Worm (Caenorhabditis elegans) whole organism, late embryonic: ENCODE results near the gene clec-125.

Experiments
- C38D4.7 ChIP-seq: fragments of 200-800 bp; sonication (Bioruptor generic); optimal IDR thresholded peaks from 2 replicates; lab custom pipeline; 2018; ENCODE audit warnings: mild to moderate bottlenecking, missing genetic modification characterization, moderate library complexity, missing compliant biosample characterization
- F13H6.1 ChIP-seq: sonication (generic microtip); optimal IDR thresholded peaks from 2 replicates; lab custom pipeline; 2016; ENCODE audit warnings: missing genetic modification characterization, missing compliant biosample characterization
- K02D7.2 ChIP-seq: sonication (generic microtip); optimal IDR thresholded peaks from 2 replicates; lab custom pipeline; 2017; ENCODE audit warnings: mild to moderate bottlenecking, missing genetic modification characterization, missing compliant biosample characterization
- K09A11.1 ChIP-seq: sonication (generic microtip); optimal IDR thresholded peaks from 2 replicates; lab custom pipeline; 2017; ENCODE audit warnings: antibody characterized with exemption, mild to moderate bottlenecking, missing genetic modification characterization, missing compliant biosample characterization; ENCODE audit not compliant: insufficient read depth
- T23F11.4 ChIP-seq: fragments of 200-800 bp; sonication (Bioruptor generic); optimal IDR thresholded peaks from 2 replicates; lab custom pipeline; 2018; ENCODE audit warnings: mild to moderate bottlenecking, missing genetic modification characterization, missing compliant biosample characterization
- Y22D7AL.16 ChIP-seq: sonication (generic microtip); optimal IDR thresholded peaks from 2 replicates; lab custom pipeline; 2016; ENCODE audit warnings: missing genetic modification characterization, missing compliant biosample characterization
- ama-1 ChIP-seq: fragments of 150-350 bp; optimal IDR thresholded peaks from 2 replicates; lab custom pipeline; 2014
- ceh-14 ChIP-seq: sonication (generic microtip); optimal IDR thresholded peaks from 2 replicates; lab custom pipeline; 2016; ENCODE audit warnings: missing genotype, missing genetic modification characterization, missing compliant biosample characterization
- ceh-18 ChIP-seq: sonication (generic microtip); optimal IDR thresholded peaks from 2 replicates; lab custom pipeline; 2016; ENCODE audit warnings: missing genetic modification characterization, missing compliant biosample characterization
- ceh-24 ChIP-seq: sonication (generic microtip); optimal IDR thresholded peaks from 2 replicates; lab custom pipeline; 2016; ENCODE audit warnings: mild to moderate bottlenecking, missing genetic modification characterization, missing compliant biosample characterization
- ceh-30 ChIP-seq: fragments of 150-350 bp; optimal IDR thresholded peaks from 2 replicates; lab custom pipeline; 2014; ENCODE audit warnings: missing biosample characterization, missing genetic modification characterization
- ceh-31 ChIP-seq: sonication (generic microtip); optimal IDR thresholded peaks from 2 replicates; lab custom pipeline; 2016; ENCODE audit warnings: missing genetic modification characterization, missing compliant biosample characterization
- ceh-45 ChIP-seq: fragments of 200-800 bp; sonication (Bioruptor generic); IDR thresholded peaks from 2 replicates; pipeline ENCODE4 v1.3.6; 2022; ENCODE audit warnings: missing genetic modification reagents, missing genetic modification characterization, missing compliant biosample characterization
- ceh-6 ChIP-seq: fragments of 200-800 bp; sonication (Bioruptor generic); optimal IDR thresholded peaks from 2 replicates; lab custom pipeline; 2018; ENCODE audit warnings: mild to moderate bottlenecking, missing genetic modification characterization, missing compliant biosample characterization
- ceh-9 ChIP-seq: sonication (generic microtip); optimal IDR thresholded peaks from 2 replicates; lab custom pipeline; 2016; ENCODE audit warnings: mild to moderate bottlenecking, missing genetic modification characterization, inconsistent platforms, missing compliant biosample characterization
- che-1 ChIP-seq: sonication (generic microtip); optimal IDR thresholded peaks from 2 replicates; lab custom pipeline; 2016; ENCODE audit warnings: mild to moderate bottlenecking, missing genetic modification characterization, missing compliant biosample characterization
- dmd-4 ChIP-seq: sonication (generic microtip); optimal IDR thresholded peaks from 2 replicates; lab custom pipeline; 2016; ENCODE audit warnings: borderline replicate concordance, missing genetic modification characterization, missing compliant biosample characterization
- dve-1 ChIP-seq: sonication (generic microtip); optimal IDR thresholded peaks from 2 replicates; lab custom pipeline; 2017; ENCODE audit warnings: antibody characterized with exemption, mild to moderate bottlenecking, missing genetic modification characterization, missing compliant biosample characterization
- fax-1 ChIP-seq: sonication (generic microtip); optimal IDR thresholded peaks from 2 replicates; lab custom pipeline; 2016; ENCODE audit warnings: missing genotype, missing genetic modification characterization, missing compliant biosample characterization
- fkh-10 ChIP-seq: fragments of 150-350 bp; optimal IDR thresholded peaks from 2 replicates; lab custom pipeline; 2014; ENCODE audit warnings: missing biosample characterization, missing genetic modification reagents, missing genetic modification characterization
- fkh-6 ChIP-seq: sonication (generic microtip); optimal IDR thresholded peaks from 2 replicates; lab custom pipeline; 2016; ENCODE audit warnings: missing genetic modification characterization, missing compliant biosample characterization
- gmeb-2 ChIP-seq: sonication (generic microtip); optimal IDR thresholded peaks from 2 replicates; lab custom pipeline; 2016; ENCODE audit warnings: missing genetic modification characterization, inconsistent platforms, missing compliant biosample characterization
- hlh-15 ChIP-seq: sonication (generic microtip); optimal IDR thresholded peaks from 2 replicates; lab custom pipeline; 2016; ENCODE audit warnings: missing genetic modification characterization, missing compliant biosample characterization
- hlh-6 ChIP-seq: sonication (generic microtip); optimal IDR thresholded peaks from 2 replicates; lab custom pipeline; 2016; ENCODE audit warnings: missing genotype, missing genetic modification characterization, missing compliant biosample characterization
- lim-6 ChIP-seq: sonication (generic microtip); optimal IDR thresholded peaks from 2 replicates; lab custom pipeline; 2016; ENCODE audit warnings: missing genetic modification characterization, missing compliant biosample characterization
- lin-11 ChIP-seq: fragments of 200-800 bp; sonication (Bioruptor generic); optimal IDR thresholded peaks from 2 replicates; lab custom pipeline; 2018; ENCODE audit warnings: mild to moderate bottlenecking, missing genetic modification characterization, missing compliant biosample characterization
- madf-2 ChIP-seq: sonication (generic microtip); optimal IDR thresholded peaks from 2 replicates; lab custom pipeline; 2017; ENCODE audit warnings: missing genetic modification characterization, missing compliant biosample characterization
- mec-3 ChIP-seq: sonication (generic microtip); optimal IDR thresholded peaks from 2 replicates; lab custom pipeline; 2016; ENCODE audit warnings: borderline replicate concordance, missing genetic modification characterization, missing compliant biosample characterization
- nfya-1 ChIP-seq: sonication (generic microtip); optimal IDR thresholded peaks from 2 replicates; lab custom pipeline; 2017; ENCODE audit warnings: missing genetic modification characterization, mild to moderate bottlenecking, missing compliant biosample characterization, antibody characterized with exemption, moderate library complexity
- nhr-232 ChIP-seq: sonication (generic microtip); optimal IDR thresholded peaks from 2 replicates; lab custom pipeline; 2016; ENCODE audit warnings: missing genetic modification characterization, missing compliant biosample characterization
- npax-4 ChIP-seq: sonication (generic microtip); optimal IDR thresholded peaks from 2 replicates; lab custom pipeline; 2016; ENCODE audit warnings: missing genetic modification characterization, missing compliant biosample characterization
- odd-2 ChIP-seq: sonication (generic microtip); optimal IDR thresholded peaks from 2 replicates; lab custom pipeline; 2017; ENCODE audit warnings: antibody characterized with exemption, mild to moderate bottlenecking, missing genetic modification characterization, missing compliant biosample characterization
- pat-9 ChIP-seq: fragments of 200-800 bp; sonication (Bioruptor generic); optimal IDR thresholded peaks from 2 replicates; lab custom pipeline; 2018; ENCODE audit warnings: mild to moderate bottlenecking, missing genetic modification characterization, moderate library complexity, missing compliant biosample characterization
- pha-2 ChIP-seq: sonication (generic microtip); optimal IDR thresholded peaks from 2 replicates; lab custom pipeline; 2017; ENCODE audit warnings: mild to moderate bottlenecking, missing genetic modification characterization, missing compliant biosample characterization
- pqm-1 ChIP-seq: sonication (generic microtip); optimal IDR thresholded peaks from 2 replicates; lab custom pipeline; 2016; ENCODE audit warnings: missing genetic modification characterization, missing compliant biosample characterization
- pros-1 ChIP-seq: fragments of 150-350 bp; optimal IDR thresholded peaks from 2 replicates; lab custom pipeline; 2014; ENCODE audit warnings: missing biosample characterization, missing genetic modification reagents, missing genetic modification characterization
- ref-2 ChIP-seq: sonication (generic microtip); optimal IDR thresholded peaks from 2 replicates; lab custom pipeline; 2016; ENCODE audit warnings: missing genetic modification characterization, missing compliant biosample characterization
- sdc-2 ChIP-seq: sonication (generic microtip); optimal IDR thresholded peaks from 2 replicates; lab custom pipeline; 2016; ENCODE audit warnings: missing genotype, missing genetic modification characterization, missing compliant biosample characterization
- sox-4 ChIP-seq: sonication (generic microtip); optimal IDR thresholded peaks from 2 replicates; lab custom pipeline; 2017; ENCODE audit warnings: mild to moderate bottlenecking, missing genetic modification characterization, inconsistent platforms, missing compliant biosample characterization
- tbx-2 ChIP-seq: sonication (generic microtip); optimal IDR thresholded peaks from 2 replicates; lab custom pipeline; 2016; ENCODE audit warnings: missing genetic modification characterization, missing compliant biosample characterization
- tbx-7 ChIP-seq: sonication (generic microtip); optimal IDR thresholded peaks from 2 replicates; lab custom pipeline; 2016; ENCODE audit warnings: missing genotype, missing genetic modification characterization, missing compliant biosample characterization
- ttx-3 ChIP-seq: sonication (generic microtip); optimal IDR thresholded peaks from 2 replicates; lab custom pipeline; 2016; ENCODE audit warnings: missing genetic modification reagents, missing genetic modification characterization, missing compliant biosample characterization
- unc-3 ChIP-seq, 2 experiments: fragments of 200-800 bp in 1 of 2; sonication (Bioruptor generic) in 1 of 2; sonication (generic microtip) in 1 of 2; conservative IDR thresholded peaks in 1 of 2; optimal IDR thresholded peaks in 1 of 2; 2 replicates each; pipeline versions ENCODE4 v1.3.6 to Lab custom; 2016 to 2022; ENCODE audit warnings: missing compliant biosample characterization in 2 of 2, missing genetic modification characterization in 2 of 2, missing genetic modification reagents in 1 of 2
- unc-42 ChIP-seq: sonication (generic microtip); optimal IDR thresholded peaks from 2 replicates; lab custom pipeline; 2016; ENCODE audit warnings: missing genotype, missing genetic modification characterization, missing compliant biosample characterization
- unc-55 ChIP-seq: sonication (generic microtip); optimal IDR thresholded peaks from 2 replicates; lab custom pipeline; 2017; ENCODE audit warnings: missing biosample characterization, missing genetic modification reagents, missing genetic modification characterization
- unc-86 ChIP-seq: sonication (generic microtip); optimal IDR thresholded peaks from 2 replicates; lab custom pipeline; 2016; ENCODE audit warnings: missing genetic modification characterization, missing compliant biosample characterization
- zip-5 ChIP-seq: sonication (generic microtip); optimal IDR thresholded peaks from 2 replicates; lab custom pipeline; 2016; ENCODE audit warnings: missing genetic modification characterization, missing compliant biosample characterization
- ztf-16 ChIP-seq: sonication (generic microtip); optimal IDR thresholded peaks from 2 replicates; lab custom pipeline; 2017; ENCODE audit warnings: missing genetic modification characterization, missing compliant biosample characterization

Gene clec-125

DNA sequence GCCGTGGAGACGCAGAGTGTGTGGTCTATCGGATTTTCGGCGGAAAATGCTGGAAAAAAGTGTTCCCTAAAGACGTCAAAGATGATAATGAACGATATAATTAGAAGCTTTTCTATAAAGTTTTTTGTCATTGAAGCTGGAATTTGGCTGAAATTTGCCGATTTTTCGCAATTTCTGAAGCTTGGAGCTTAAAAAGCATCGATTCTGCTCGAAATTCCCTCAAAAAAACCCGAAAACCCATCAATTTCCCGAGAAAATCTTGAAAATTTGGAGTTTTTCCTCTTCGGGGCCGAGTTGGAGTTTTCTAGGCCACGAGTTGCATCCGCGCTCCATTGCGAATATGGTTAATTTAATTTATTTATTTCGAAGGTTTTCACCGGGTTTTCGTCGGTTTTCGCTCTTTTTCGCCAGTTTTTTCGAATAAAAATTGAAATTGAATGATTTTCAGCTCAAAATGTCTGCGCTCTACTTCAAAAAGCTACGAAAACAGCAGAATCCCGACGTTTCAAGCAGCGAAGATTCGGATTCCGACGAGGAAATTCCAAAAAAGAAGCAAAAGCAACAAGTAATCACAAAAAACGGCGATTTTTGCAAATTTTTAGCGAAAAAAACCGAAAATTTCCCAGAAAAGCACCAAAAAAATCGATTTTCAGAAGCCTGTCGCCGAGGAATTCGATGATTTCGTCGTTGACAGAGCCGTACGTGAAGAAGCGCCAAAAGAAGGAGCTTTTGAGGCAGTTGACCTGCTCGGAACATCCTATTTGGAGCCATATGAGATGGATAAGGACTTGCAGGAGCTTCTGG is 13.1 kb upstream of the clec-125 start, which contains the start of the genes col-71 and Y49F6B.2 (continued):
- TF ChIP-seq fax-1 (tag; lab: Kevin White, UChicago) (peak; percentile 70), hlh-15 (tag; lab: Kevin White, UChicago) (peak; percentile 1), Y22D7AL.16 (tag; lab: Kevin White, UChicago) (no peak), K09A11.1 (tag; lab: Kevin White, UChicago) (no peak), odd-2 (tag; lab: Kevin White, UChicago) (no peak), dve-1 (tag; lab: Kevin White, UChicago) (no peak), T23F11.4 (GFP tag; lab: Kevin White, UChicago) (no peak), pqm-1 (no peak), ceh-9 (tag; lab: Kevin White, UChicago) (no peak), gmeb-2 (peak; percentile 30), fkh-6 (tag; lab: Kevin White, UChicago) (no peak), che-1 (peak; percentile 22), F13H6.1 (tag; lab: Kevin White, UChicago) (peak; percentile 51), ceh-24 (tag; lab: Kevin White, UChicago) (no peak), ztf-16 (tag; lab: Kevin White, UChicago) (peak; percentile 48), pat-9 (no peak), ama-1 (lab: Kevin White, UChicago) (no peak), ceh-14 (tag; lab: Kevin White, UChicago) (peak; percentile 89), dmd-4 (tag; lab: Kevin White, UChicago) (no peak), npax-4 (tag; lab: Kevin White, UChicago) (no peak), ceh-6 (GFP tag; lab: Kevin White, UChicago) (no peak), ceh-30 (tag; lab: Kevin White, UChicago) (peak; percentile 53), unc-55 (GFP tag; lab: Kevin White, UChicago) (no peak), ceh-45 (no peak), unc-42 (peak; percentile 100), pha-2 (no peak), lim-6 (tag; lab: Kevin White, UChicago) (peak; percentile 63), tbx-2 (tag; lab: Kevin White, UChicago) (peak; percentile 83), hlh-6 (tag; lab: Kevin White, UChicago) (no peak), ttx-3 (tag; lab: Kevin White, UChicago) (peak; percentile 49), sdc-2 (tag; lab: Kevin White, UChicago) (no peak), pros-1 (tag; lab: Kevin White, UChicago) (no peak), fkh-10 (GFP tag; lab: Kevin White, UChicago) (no peak), zip-5 (tag; lab: Kevin White, UChicago) (peak; percentile 83), unc-86 (tag; lab: Kevin White, UChicago) (peak; percentile 34), tbx-7 (tag; lab: Kevin White, UChicago) (peak; percentile 84), K02D7.2 (tag; lab: Kevin White, UChicago) (no peak), mec-3 (tag; lab: Kevin White, UChicago) (peak; percentile 86), ceh-18 (tag; lab: Kevin White, UChicago) (peak; percentile 55), ref-2 (tag; lab: Kevin White, UChicago) (peak; percentile 76), madf-2 (no peak), ceh-31 (tag; lab: Kevin White, UChicago) (peak; percentile 96), nfya-1 (tag; lab: Kevin White, UChicago) (peak; percentile 32), lin-11 (tag; lab: Kevin White, UChicago) (no peak), nhr-232 (tag; lab: Kevin White, UChicago) (no peak), sox-4 (no peak), unc-3 (GFP tag; conservative IDR thresholded peaks at IDR 0.05; lab: Robert Waterston, UW) (no peak), unc-3 (tag; optimal IDR thresholded peaks at IDR 0.05; lab: Kevin White, UChicago) (peak; percentile 31), C38D4.7 (GFP tag; lab: Kevin White, UChicago) (no peak)
